Worm (Caenorhabditis elegans) whole organism, L4/young adult: ENCODE results near the gene F49C12.5.

Experiments used
- W03F9.2 ChIP-seq: fragments of 150-350 bp; optimal IDR thresholded peaks from 2 replicates; lab custom pipeline; 2014; ENCODE audit warnings: missing biosample characterization, missing genetic modification characterization
- dao-5 ChIP-seq: sonication (generic microtip); optimal IDR thresholded peaks from 2 replicates; lab custom pipeline; 2016; ENCODE audit warnings: missing genotype, missing genetic modification characterization, moderate library complexity, missing compliant biosample characterization
- him-1 ChIP-seq: sonication (generic microtip); optimal IDR thresholded peaks from 2 replicates; lab custom pipeline; 2016; ENCODE audit warnings: missing genotype, missing genetic modification reagents, missing genetic modification characterization, missing compliant biosample characterization

The F49C12.5 gene

DNA sequence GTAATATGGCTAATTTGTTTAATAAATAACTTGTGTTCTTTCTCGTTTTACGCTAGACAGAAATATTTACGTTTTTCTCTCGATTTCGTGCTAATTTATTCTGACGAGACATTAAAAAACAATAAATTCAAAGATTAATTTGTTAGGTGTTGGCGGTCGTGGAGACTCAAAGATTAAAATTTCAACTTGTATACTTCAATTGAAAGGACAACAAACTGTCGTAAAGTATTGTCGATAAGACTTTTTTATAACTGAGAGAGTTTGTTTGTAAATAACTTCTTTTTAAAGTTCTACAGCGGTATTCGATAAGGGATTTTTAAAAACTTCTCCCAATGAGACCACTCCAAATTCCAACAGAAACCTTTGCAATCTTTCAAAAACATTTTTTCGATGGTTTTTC, 49.0 kb downstream of the F49C12.5 start:
- TF ChIP-seq W03F9.2 (tag; lab: Kevin White, UChicago) = no peak
- no peak for TF ChIP-seq him-1 (tag; lab: Kevin White, UChicago)
- no peak for TF ChIP-seq dao-5 (tag; lab: Kevin White, UChicago)
